Worm (Caenorhabditis elegans) whole organism, L2 larva: ENCODE data around the gene algn-9.

Source experiments
- ZK546.5 ChIP-seq: sonication (generic microtip); optimal IDR thresholded peaks from 2 replicates; lab custom pipeline; 2017; ENCODE audit warnings: missing biosample characterization, missing genetic modification characterization
- ama-1 ChIP-seq: fragments of 150-350 bp; optimal IDR thresholded peaks from 2 replicates; lab custom pipeline; 2018; ENCODE audit warnings: inconsistent platforms
- blmp-1 ChIP-seq: sonication (generic microtip); optimal IDR thresholded peaks from 2 replicates; lab custom pipeline; 2017; ENCODE audit warnings: missing genetic modification characterization, mild to moderate bottlenecking, missing compliant biosample characterization, antibody characterized with exemption, moderate library complexity; ENCODE audit not compliant: insufficient read depth
- ceh-82 ChIP-seq: fragments of 150-350 bp; optimal IDR thresholded peaks from 2 replicates; lab custom pipeline; 2014; ENCODE audit warnings: missing biosample characterization, missing genetic modification characterization
- lin-11 ChIP-seq: fragments of 150-350 bp; sonication (generic microtip); optimal IDR thresholded peaks from 2 replicates; lab custom pipeline; 2014; ENCODE audit warnings: missing biosample characterization, missing genetic modification characterization, inconsistent platforms, mixed read lengths
- lin-39 ChIP-seq: fragments of 150-350 bp; optimal IDR thresholded peaks from 2 replicates; lab custom pipeline; 2014; ENCODE audit warnings: missing biosample characterization, missing genetic modification reagents, missing genetic modification characterization
- mdl-1 ChIP-seq, 2 experiments: fragments of 150-350 bp in 1 of 2; sonication (generic microtip) in 1 of 2; optimal IDR thresholded peaks; 2 replicates each; lab custom pipeline; 2017; ENCODE audit warnings: missing biosample characterization in 2 of 2, missing genetic modification characterization in 2 of 2
- nhr-11 ChIP-seq: fragments of 150-350 bp; optimal IDR thresholded peaks from 2 replicates; lab custom pipeline; 2014; ENCODE audit warnings: missing biosample characterization, missing genetic modification characterization
- nhr-77 ChIP-seq: fragments of 150-350 bp; optimal IDR thresholded peaks from 2 replicates; lab custom pipeline; 2014; ENCODE audit warnings: missing biosample characterization, missing genetic modification characterization
- snpc-4 ChIP-seq: fragments of 150-350 bp; optimal IDR thresholded peaks from 2 replicates; lab custom pipeline; 2014; ENCODE audit warnings: missing biosample characterization, missing genetic modification characterization
- unc-39 ChIP-seq: fragments of 150-350 bp; optimal IDR thresholded peaks from 2 replicates; lab custom pipeline; 2014; ENCODE audit warnings: missing biosample characterization, missing genetic modification characterization
- ztf-11 ChIP-seq: sonication (generic microtip); optimal IDR thresholded peaks from 2 replicates; lab custom pipeline; 2017; ENCODE audit warnings: missing biosample characterization, missing genetic modification characterization

ce11 chrII:10547311-10547710 is 36.8 kb upstream of the algn-9 start:
- no peak for TF ChIP-seq ZK546.5
- TF ChIP-seq lin-11 (tag; lab: Kevin White, UChicago) = no peak
- TF ChIP-seq mdl-1 (tag; optimal IDR thresholded peaks at IDR 0.05; lab: Kevin White, UChicago) = no peak
- TF ChIP-seq ztf-11 (tag; lab: Kevin White, UChicago) = no peak
- no peak for TF ChIP-seq snpc-4 (tag; lab: Kevin White, UChicago)
- no peak for TF ChIP-seq ama-1 (lab: Kevin White, UChicago)
- no peak for TF ChIP-seq ceh-82 (tag; lab: Kevin White, UChicago)
- TF ChIP-seq unc-39 (tag; lab: Kevin White, UChicago) = no peak
- TF ChIP-seq nhr-77 (tag; lab: Kevin White, UChicago) = no peak
- TF ChIP-seq lin-39 (tag; lab: Kevin White, UChicago) = no peak
- TF ChIP-seq blmp-1 = no peak
- TF ChIP-seq nhr-11 (tag; lab: Kevin White, UChicago) = no peak
